Worm (Caenorhabditis elegans) whole organism, young adult: ENCODE data around the gene T01G5.8.
A peak's percentile ranks its signal among the peaks of the same experiment; 100 is the strongest.

Experiments used
- B0019.2 ChIP-seq: fragments of 200-800 bp; sonication (Bioruptor generic); conservative IDR thresholded peaks from 2 replicates; pipeline ENCODE4 v1.3.6; 2022; ENCODE audit warnings: missing genetic modification reagents, missing genetic modification characterization, missing compliant biosample characterization
- B0035.1 ChIP-seq: sonication (generic microtip); optimal IDR thresholded peaks from 2 replicates; lab custom pipeline; 2016; ENCODE audit warnings: missing genetic modification characterization, mild to moderate bottlenecking, missing compliant biosample characterization, missing genotype, missing genetic modification reagents
- C06A6.2 ChIP-seq: fragments of 200-800 bp; sonication (Bioruptor generic); conservative IDR thresholded peaks from 2 replicates; pipeline ENCODE4 v1.3.6; 2022; ENCODE audit warnings: missing genetic modification characterization, missing compliant biosample characterization
- F10E7.11 ChIP-seq: sonication (generic microtip); optimal IDR thresholded peaks from 2 replicates; lab custom pipeline; 2017; ENCODE audit warnings: mild to moderate bottlenecking, missing genetic modification characterization, moderate library complexity, missing compliant biosample characterization
- F22D6.2 ChIP-seq: sonication (generic microtip); optimal IDR thresholded peaks from 2 replicates; lab custom pipeline; 2016; ENCODE audit warnings: mild to moderate bottlenecking, missing genetic modification characterization, missing compliant biosample characterization
- F39B2.1 ChIP-seq: fragments of 200-800 bp; sonication (Bioruptor generic); IDR thresholded peaks from 2 replicates; pipeline ENCODE4 v1.3.6; 2022; ENCODE audit warnings: missing genetic modification reagents, missing genetic modification characterization, missing compliant biosample characterization
- F55B11.4 ChIP-seq: sonication (generic microtip); optimal IDR thresholded peaks from 2 replicates; lab custom pipeline; 2016; ENCODE audit warnings: missing compliant biosample characterization, missing genetic modification characterization, borderline replicate concordance; ENCODE audit not compliant: insufficient read depth
- F57A8.1 ChIP-seq: fragments of 200-800 bp; sonication (Bioruptor generic); optimal IDR thresholded peaks from 2 replicates; lab custom pipeline; 2018; ENCODE audit warnings: mild to moderate bottlenecking, missing genetic modification characterization, moderate library complexity, missing compliant biosample characterization
- F57C9.4 ChIP-seq: sonication (generic microtip); optimal IDR thresholded peaks from 2 replicates; lab custom pipeline; 2017; ENCODE audit warnings: mild to moderate bottlenecking, missing genetic modification characterization, missing compliant biosample characterization
- Y79H2A.3 ChIP-seq: fragments of 200-800 bp; sonication (Bioruptor generic); conservative IDR thresholded peaks from 2 replicates; pipeline ENCODE4 v1.3.6; 2022; ENCODE audit warnings: missing genetic modification reagents, missing genetic modification characterization, missing compliant biosample characterization
- ZK185.1 ChIP-seq: sonication (generic microtip); optimal IDR thresholded peaks from 2 replicates; lab custom pipeline; 2016; ENCODE audit warnings: mild to moderate bottlenecking, missing genetic modification characterization, missing compliant biosample characterization; ENCODE audit not compliant: poor library complexity, severe bottlenecking
- akir-1 ChIP-seq: fragments of 200-800 bp; sonication (Bioruptor generic); optimal IDR thresholded peaks from 2 replicates; lab custom pipeline; 2018; ENCODE audit warnings: mild to moderate bottlenecking, missing genetic modification characterization, moderate library complexity, missing compliant biosample characterization
- ama-1 ChIP-seq, 3 experiments: fragments of 150-350 bp in 1 of 3; sonication (generic microtip) in 2 of 3; optimal IDR thresholded peaks; 2 replicates each; lab custom pipeline; 2014 to 2018; ENCODE audit warnings: missing biosample characterization in 2 of 3, missing genetic modification characterization in 2 of 3, missing genetic modification reagents in 2 of 3
- attf-6 ChIP-seq: fragments of 200-800 bp; sonication (Bioruptor generic); IDR thresholded peaks from 2 replicates; pipeline ENCODE4 v1.3.6; 2022; ENCODE audit warnings: missing genetic modification reagents, missing genetic modification characterization, missing compliant biosample characterization
- ccch-3 ChIP-seq: fragments of 200-800 bp; sonication (Bioruptor generic); optimal IDR thresholded peaks from 2 replicates; lab custom pipeline; 2018; ENCODE audit warnings: mild to moderate bottlenecking, missing genetic modification characterization, missing compliant biosample characterization
- ceh-40 ChIP-seq: fragments of 200-800 bp; sonication (Bioruptor generic); IDR thresholded peaks from 2 replicates; pipeline ENCODE4 v1.3.6; 2022; ENCODE audit warnings: missing genetic modification characterization, missing compliant biosample characterization
- chd-7 ChIP-seq: sonication (generic microtip); optimal IDR thresholded peaks from 2 replicates; lab custom pipeline; 2016; ENCODE audit warnings: mild to moderate bottlenecking, missing genetic modification characterization, moderate library complexity, missing compliant biosample characterization
- dpl-1 ChIP-seq: fragments of 150-350 bp; optimal IDR thresholded peaks from 2 replicates; lab custom pipeline; 2014; ENCODE audit warnings: missing biosample characterization, missing genetic modification reagents, missing genetic modification characterization
- fkh-3 ChIP-seq: sonication (generic microtip); optimal IDR thresholded peaks from 2 replicates; lab custom pipeline; 2016; ENCODE audit warnings: mild to moderate bottlenecking, missing genetic modification characterization, missing compliant biosample characterization
- him-1 ChIP-seq: sonication (generic microtip); optimal IDR thresholded peaks from 2 replicates; lab custom pipeline; 2016; ENCODE audit warnings: missing genotype, missing genetic modification reagents, missing genetic modification characterization, missing compliant biosample characterization
- hmg-1.2 ChIP-seq: fragments of 200-800 bp; sonication (Bioruptor generic); IDR thresholded peaks from 2 replicates; pipeline ENCODE4 v1.3.6; 2022; ENCODE audit warnings: missing genetic modification reagents, missing genetic modification characterization, missing compliant biosample characterization
- hmg-20 ChIP-seq: fragments of 200-800 bp; sonication (Bioruptor generic); IDR thresholded peaks from 2 replicates; pipeline ENCODE4 v1.3.6; 2022; ENCODE audit warnings: missing genetic modification reagents, missing genetic modification characterization, missing compliant biosample characterization
- hrde-1 ChIP-seq: sonication (generic microtip); optimal IDR thresholded peaks from 2 replicates; lab custom pipeline; 2016; ENCODE audit warnings: missing genetic modification characterization, mild to moderate bottlenecking, missing compliant biosample characterization, moderate library complexity, missing genotype, missing genetic modification reagents, borderline replicate concordance
- lin-26 ChIP-seq: fragments of 200-800 bp; sonication (Bioruptor generic); IDR thresholded peaks from 2 replicates; pipeline ENCODE4 v1.3.6; 2022; ENCODE audit warnings: missing genetic modification reagents, missing genetic modification characterization, missing compliant biosample characterization
- lin-35 ChIP-seq, 3 experiments: fragments of 150-350 bp in 2 of 3; sonication (generic microtip) in 1 of 3; optimal IDR thresholded peaks; 2 replicates each; lab custom pipeline; 2014 to 2018; ENCODE audit warnings: missing biosample characterization in 3 of 3, missing genetic modification characterization in 3 of 3, missing genetic modification reagents in 3 of 3
- lir-1 ChIP-seq: fragments of 200-800 bp; sonication (Bioruptor generic); conservative IDR thresholded peaks from 2 replicates; pipeline ENCODE4 v1.3.6; 2022; ENCODE audit warnings: missing genetic modification reagents, missing genetic modification characterization, missing compliant biosample characterization
- lsy-27 ChIP-seq: sonication (generic microtip); optimal IDR thresholded peaks from 2 replicates; lab custom pipeline; 2017; ENCODE audit warnings: missing genetic modification characterization, mild to moderate bottlenecking, missing compliant biosample characterization, antibody characterized with exemption, missing genotype, borderline replicate concordance; ENCODE audit not compliant: insufficient read depth
- madf-6 ChIP-seq: fragments of 200-800 bp; sonication (Bioruptor generic); IDR thresholded peaks from 2 replicates; pipeline ENCODE4 v1.3.6; 2022; ENCODE audit warnings: missing genetic modification reagents, missing genetic modification characterization, missing compliant biosample characterization
- madf-8 ChIP-seq: fragments of 200-800 bp; sonication (Bioruptor generic); conservative IDR thresholded peaks from 2 replicates; pipeline ENCODE4 v1.3.6; 2022; ENCODE audit warnings: missing genetic modification reagents, missing genetic modification characterization, missing compliant biosample characterization
- mxl-1 ChIP-seq: sonication (generic microtip); optimal IDR thresholded peaks from 2 replicates; lab custom pipeline; 2016; ENCODE audit warnings: missing genetic modification characterization, missing compliant biosample characterization
- nfya-1 ChIP-seq: sonication (generic microtip); optimal IDR thresholded peaks from 2 replicates; lab custom pipeline; 2017; ENCODE audit warnings: antibody characterized with exemption, missing compliant biosample characterization, missing genetic modification characterization, borderline replicate concordance; ENCODE audit not compliant: insufficient read depth
- nhr-27 ChIP-seq: fragments of 200-800 bp; sonication (Bioruptor generic); optimal IDR thresholded peaks from 2 replicates; lab custom pipeline; 2018; ENCODE audit warnings: mild to moderate bottlenecking, missing genetic modification characterization, moderate library complexity, missing compliant biosample characterization
- nhr-80 ChIP-seq: sonication (generic microtip); optimal IDR thresholded peaks from 2 replicates; lab custom pipeline; 2016; ENCODE audit warnings: missing genetic modification characterization, missing compliant biosample characterization
- rcor-1 ChIP-seq: fragments of 200-800 bp; sonication (Bioruptor generic); IDR thresholded peaks from 2 replicates; pipeline ENCODE4 v1.3.6; 2022; ENCODE audit warnings: missing genetic modification reagents, missing genetic modification characterization, missing compliant biosample characterization
- snpc-1.1 ChIP-seq: sonication (generic microtip); optimal IDR thresholded peaks from 2 replicates; lab custom pipeline; 2017; ENCODE audit warnings: missing genetic modification characterization, mild to moderate bottlenecking, missing compliant biosample characterization, antibody characterized with exemption, moderate library complexity, missing genotype, missing genetic modification reagents; ENCODE audit not compliant: insufficient read depth
- snpc-1.3 ChIP-seq: sonication (generic microtip); optimal IDR thresholded peaks from 2 replicates; lab custom pipeline; 2017; ENCODE audit warnings: missing genetic modification characterization, mild to moderate bottlenecking, missing compliant biosample characterization, antibody characterized with exemption, moderate library complexity, missing genotype, missing genetic modification reagents; ENCODE audit not compliant: insufficient read depth
- snpc-4 ChIP-seq, 5 experiments: fragments of 150-350 bp in 1 of 5; sonication (generic microtip) in 4 of 5; optimal IDR thresholded peaks; 2 replicates each; lab custom pipeline; 2014 to 2018; ENCODE audit warnings: missing genetic modification characterization in 5 of 5, missing biosample characterization in 3 of 5, antibody characterized with exemption in 2 of 5, mild to moderate bottlenecking in 2 of 5, missing compliant biosample characterization in 2 of 5, missing genotype in 2 of 5, moderate library complexity in 2 of 5, missing genetic modification reagents in 1 of 5
- sptf-2 ChIP-seq: fragments of 200-800 bp; sonication (Bioruptor generic); optimal IDR thresholded peaks from 2 replicates; lab custom pipeline; 2018; ENCODE audit warnings: mild to moderate bottlenecking, missing genetic modification characterization, missing compliant biosample characterization
- tbp1 ChIP-seq: fragments of 200-800 bp; sonication (Bioruptor generic); optimal IDR thresholded peaks from 2 replicates; lab custom pipeline; 2018; ENCODE audit warnings: mild to moderate bottlenecking, missing genetic modification characterization, missing compliant biosample characterization
- tbx-9 ChIP-seq: sonication (generic microtip); optimal IDR thresholded peaks from 2 replicates; lab custom pipeline; 2016; ENCODE audit warnings: borderline replicate concordance, missing genetic modification characterization, inconsistent platforms, missing compliant biosample characterization
- zim-3 ChIP-seq: sonication (generic microtip); optimal IDR thresholded peaks from 2 replicates; lab custom pipeline; 2017; ENCODE audit warnings: mild to moderate bottlenecking, missing genetic modification characterization, moderate library complexity, missing compliant biosample characterization
- ztf-22 ChIP-seq: fragments of 200-800 bp; sonication (Bioruptor generic); optimal IDR thresholded peaks from 2 replicates; lab custom pipeline; 2018; ENCODE audit warnings: mild to moderate bottlenecking, missing genetic modification characterization, moderate library complexity, missing compliant biosample characterization
- ztf-3 ChIP-seq: fragments of 200-800 bp; sonication (Bioruptor generic); optimal IDR thresholded peaks from 2 replicates; lab custom pipeline; 2018; ENCODE audit warnings: mild to moderate bottlenecking, missing genetic modification characterization, missing compliant biosample characterization

Gene T01G5.8

DNA sequence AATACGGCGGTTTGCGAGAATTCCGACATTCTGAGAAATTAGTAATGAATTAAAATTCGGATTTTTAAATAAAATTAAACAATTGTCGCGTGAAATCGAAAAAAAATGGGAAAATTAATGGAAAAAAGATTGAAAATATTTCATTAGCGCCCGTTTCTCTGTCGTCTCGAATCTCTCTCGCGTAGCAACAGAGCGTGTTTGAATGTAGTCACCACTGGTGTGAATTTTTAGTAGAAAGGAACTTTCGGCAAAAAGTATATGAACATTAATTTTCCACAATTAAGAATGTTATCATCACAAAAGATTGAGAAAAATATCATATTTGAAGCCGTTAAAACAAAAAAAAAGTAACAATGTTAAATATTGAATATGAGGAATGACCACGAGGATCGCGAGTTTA is 20.7 kb downstream of the T01G5.8 start, which contains the start of gene aipl-1 (continued):
- TF ChIP-seq hmg-20 = no peak
- no peak for TF ChIP-seq attf-6 (GFP tag; lab: Robert Waterston, UW)
- no peak for TF ChIP-seq akir-1 (GFP tag; lab: Kevin White, UChicago)
- TF ChIP-seq snpc-4 (GFP tag; optimal IDR thresholded peaks at IDR 0.05; lab: Kevin White, UChicago) = no peak
- peak in 3 of 4 experiments; percentile 5 to 66 (median 53) for TF ChIP-seq snpc-4 (tag; optimal IDR thresholded peaks at IDR 0.05; lab: Kevin White, UChicago)
- TF ChIP-seq dpl-1 (GFP tag; lab: Kevin White, UChicago) = peak; percentile 7
- peak; percentile 51; the same call in 1 of the 2 replicates for TF ChIP-seq rcor-1 (GFP tag; lab: Robert Waterston, UW)
- TF ChIP-seq F57C9.4 (tag; lab: Kevin White, UChicago) = no peak
- peak in 1 of 3 experiments; percentile 53 for TF ChIP-seq lin-35 (GFP tag; optimal IDR thresholded peaks at IDR 0.05; lab: Kevin White, UChicago)
- no peak for TF ChIP-seq lin-26 (GFP tag; lab: Robert Waterston, UW)
- TF ChIP-seq mxl-1 (tag; lab: Kevin White, UChicago) = no peak
- TF ChIP-seq Y79H2A.3 = no peak
- TF ChIP-seq ama-1 (optimal IDR thresholded peaks at IDR 0.05; lab: Kevin White, UChicago) = no peak
- TF ChIP-seq ama-1 (GFP tag; optimal IDR thresholded peaks at IDR 0.05; lab: Kevin White, UChicago) = no peak
- TF ChIP-seq ceh-40 (GFP tag; lab: Robert Waterston, UW) = no peak
- no peak for TF ChIP-seq snpc-1.1 (tag; lab: Kevin White, UChicago)
- no peak for TF ChIP-seq sptf-2 (GFP tag; lab: Kevin White, UChicago)
- TF ChIP-seq madf-8 = no peak
- no peak for TF ChIP-seq hrde-1 (tag; lab: Kevin White, UChicago)
- TF ChIP-seq ztf-3 (GFP tag; lab: Kevin White, UChicago) = no peak
- peak; percentile 98 for TF ChIP-seq hmg-1.2 (GFP tag; lab: Robert Waterston, UW)
- TF ChIP-seq fkh-3 (tag; lab: Kevin White, UChicago) = no peak
- TF ChIP-seq F55B11.4 = no peak
- peak; percentile 40; the same call in 1 of the 2 replicates for TF ChIP-seq madf-6 (GFP tag; lab: Robert Waterston, UW)
- TF ChIP-seq ZK185.1 = peak; percentile 6
- peak; percentile 34 for TF ChIP-seq tbp1 (GFP tag; lab: Kevin White, UChicago)
- TF ChIP-seq B0019.2 (GFP tag; lab: Robert Waterston, UW) = 0 out of 2 replicates have a peak, but pooled peaks have one; percentile 42
- TF ChIP-seq F22D6.2 (tag; lab: Kevin White, UChicago) = no peak
- TF ChIP-seq, all 124 proteins: peak for 29

DNA sequence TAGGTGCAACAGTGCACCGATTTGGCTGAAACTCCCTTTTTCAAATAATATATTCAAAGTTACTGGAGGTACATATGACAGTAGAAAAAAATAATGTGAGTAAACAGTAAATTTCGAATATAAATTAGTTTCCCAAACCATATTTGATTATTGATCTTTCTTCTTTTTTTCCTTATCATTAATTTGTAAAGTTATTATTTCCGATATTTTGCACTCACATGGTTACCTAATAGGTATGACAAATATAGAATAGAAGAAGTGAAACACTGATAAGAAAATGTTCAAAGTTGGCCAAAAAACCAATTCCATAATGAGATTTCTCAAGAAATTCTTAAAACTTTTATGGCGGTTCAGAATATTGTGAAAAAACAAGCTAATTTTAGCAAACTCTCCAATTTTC is 23.7 kb downstream of the T01G5.8 start:
- TF ChIP-seq tbx-9 (tag; lab: Kevin White, UChicago) (no peak), nhr-80 (tag; lab: Kevin White, UChicago) (peak; percentile 3), F39B2.1 (GFP tag; lab: Robert Waterston, UW) (no peak), ccch-3 (GFP tag; lab: Kevin White, UChicago) (no peak)

DNA sequence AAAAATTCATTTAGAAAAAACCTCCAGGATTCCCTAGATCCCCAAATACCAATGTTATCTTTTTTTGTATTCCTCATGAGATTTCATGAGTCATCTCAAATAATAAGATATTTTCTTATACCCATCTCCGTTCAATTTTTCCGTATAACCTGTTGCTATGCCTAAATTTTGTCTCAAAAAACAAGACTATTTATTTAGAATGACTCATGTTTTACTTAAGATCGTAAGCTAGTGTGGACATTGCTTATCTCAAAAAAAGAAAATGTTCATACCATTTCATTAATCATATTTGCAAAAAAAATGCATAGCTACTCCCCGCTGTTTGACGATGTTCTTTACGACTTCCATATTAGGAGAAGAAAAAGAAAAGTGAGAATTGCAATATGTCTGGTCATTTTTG is 24.2 kb downstream of the T01G5.8 start, which contains the start of gene K08F9.3:
TSS of gene K08F9.3 (plus strand) at position 301 of the 400 bp plus-strand sequence.
- TF ChIP-seq B0019.2 (GFP tag; lab: Robert Waterston, UW) = no peak
- TF ChIP-seq lsy-27 = no peak
- TF ChIP-seq F57A8.1 (GFP tag; lab: Kevin White, UChicago) = no peak
- no peak for TF ChIP-seq ztf-22
- TF ChIP-seq snpc-1.3 (tag; lab: Kevin White, UChicago) = no peak
- no peak for TF ChIP-seq F10E7.11 (tag; lab: Kevin White, UChicago)
- TF ChIP-seq nhr-27 (tag; lab: Kevin White, UChicago) = no peak
- no peak for TF ChIP-seq nfya-1 (tag; lab: Kevin White, UChicago)
- no peak for TF ChIP-seq F39B2.1 (GFP tag; lab: Robert Waterston, UW)
- TF ChIP-seq chd-7 (tag; lab: Kevin White, UChicago) = no peak
- no peak for TF ChIP-seq rcor-1 (GFP tag; lab: Robert Waterston, UW)
- no peak for TF ChIP-seq lir-1 (GFP tag; lab: Robert Waterston, UW)
- TF ChIP-seq zim-3 (tag; lab: Kevin White, UChicago) = no peak
- TF ChIP-seq B0035.1 (tag; lab: Kevin White, UChicago) = no peak
- no peak for TF ChIP-seq C06A6.2 (GFP tag; lab: Robert Waterston, UW)
- no peak for TF ChIP-seq him-1
